Fruit fly (Drosophila melanogaster): ENCODE results near the gene Wdr37.

DNA sequence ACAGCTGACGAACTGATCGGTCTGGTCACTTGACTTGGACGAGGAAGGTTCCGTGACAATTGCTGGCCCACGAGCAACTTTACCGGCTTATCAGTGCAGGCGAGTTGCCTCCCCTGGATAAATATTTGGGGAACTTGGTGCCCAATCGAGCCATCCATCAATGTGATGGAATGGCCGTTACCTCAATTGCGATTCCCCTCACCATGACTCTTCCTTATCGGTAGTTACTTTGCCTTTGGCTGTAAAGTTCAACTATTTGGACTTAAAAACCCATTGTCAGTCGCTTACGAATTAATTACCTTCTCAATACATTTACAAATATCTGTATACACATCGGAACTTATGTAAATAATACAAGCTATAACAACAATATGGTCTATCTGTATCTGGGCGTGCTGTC lies 12.7 kb downstream of the Wdr37 start, which contains the start of gene Vha100-4:
- TF ChIP-seq CG8478 (optimal IDR thresholded peaks at IDR 0.05) = no peak
- TF ChIP-seq CTCF (optimal IDR thresholded peaks at IDR 0.05) = no peak

Measured in S2 (cell line).